Worm (Caenorhabditis elegans) whole organism, L4 larva: ENCODE results near the gene acdh-10.

ENCODE experiments used
- ceh-20 ChIP-seq: fragments of 200-800 bp; sonication (Bioruptor generic); IDR thresholded peaks from 2 replicates; pipeline ENCODE4 v1.3.6; 2022; ENCODE audit warnings: missing genetic modification reagents, missing genetic modification characterization, missing compliant biosample characterization
- ceh-82 ChIP-seq: sonication (generic microtip); optimal IDR thresholded peaks from 2 replicates; lab custom pipeline; 2017; ENCODE audit warnings: missing biosample characterization, missing genetic modification characterization
- dmd-8 ChIP-seq: fragments of 200-800 bp; sonication (Bioruptor generic); IDR thresholded peaks from 2 replicates; pipeline ENCODE4 v1.3.6; 2022; ENCODE audit warnings: missing genetic modification characterization, missing compliant biosample characterization
- fos-1 ChIP-seq: fragments of 150-350 bp; optimal IDR thresholded peaks from 2 replicates; lab custom pipeline; 2014; ENCODE audit warnings: missing biosample characterization, missing genetic modification characterization
- jun-1 ChIP-seq: fragments of 150-350 bp; optimal IDR thresholded peaks from 2 replicates; lab custom pipeline; 2014; ENCODE audit warnings: missing biosample characterization, missing genetic modification reagents, missing genetic modification characterization
- lin-15B ChIP-seq: fragments of 150-350 bp; sonication (generic microtip); optimal IDR thresholded peaks from 3 replicates; lab custom pipeline; 2014; ENCODE audit warnings: missing biosample characterization, missing genetic modification characterization
- mdl-1 ChIP-seq, 2 experiments: fragments of 150-350 bp in 1 of 2; sonication (generic microtip) in 1 of 2; optimal IDR thresholded peaks; 2 replicates each; lab custom pipeline; 2014 to 2017; ENCODE audit warnings: missing biosample characterization in 2 of 2, missing genetic modification characterization in 2 of 2
- nhr-6 ChIP-seq: fragments of 150-350 bp; optimal IDR thresholded peaks from 2 replicates; lab custom pipeline; 2014; ENCODE audit warnings: missing biosample characterization, missing genetic modification characterization
- nhr-76 ChIP-seq: fragments of 150-350 bp; optimal IDR thresholded peaks from 2 replicates; lab custom pipeline; 2014; ENCODE audit warnings: missing biosample characterization, missing genetic modification characterization
- nhr-77 ChIP-seq: fragments of 150-350 bp; optimal IDR thresholded peaks from 2 replicates; lab custom pipeline; 2014; ENCODE audit warnings: missing biosample characterization, missing genetic modification characterization
- zag-1 ChIP-seq: fragments of 150-350 bp; optimal IDR thresholded peaks from 2 replicates; lab custom pipeline; 2014; ENCODE audit warnings: missing biosample characterization, missing genetic modification characterization

ce11 chrX:17235749-17236561, 21.3 kb upstream of the acdh-10 start, which contains the start of gene dhs-30:
- TF ChIP-seq mdl-1 (tag; optimal IDR thresholded peaks at IDR 0.05; lab: Kevin White, UChicago) (peak in 1 of 2 experiments; percentile 57), ceh-82 (tag; lab: Kevin White, UChicago) (no peak), lin-15B (tag; lab: Kevin White, UChicago) (no peak), nhr-6 (tag; lab: Kevin White, UChicago) (no peak), zag-1 (tag; lab: Kevin White, UChicago) (no peak), ceh-20 (GFP tag; lab: Robert Waterston, UW) (no peak), nhr-77 (tag; lab: Kevin White, UChicago) (peak; percentile 31), fos-1 (no peak), jun-1 (no peak), nhr-76 (tag; lab: Kevin White, UChicago) (no peak), dmd-8 (no peak)
